Worm (Caenorhabditis elegans) whole organism, late embryonic: Measurements from ENCODE around the gene T25B9.11.

Experiments
- ceh-6 ChIP-seq: fragments of 200-800 bp; sonication (Bioruptor generic); optimal IDR thresholded peaks from 2 replicates; lab custom pipeline; 2018; ENCODE audit warnings: mild to moderate bottlenecking, missing genetic modification characterization, missing compliant biosample characterization
- fkh-10 ChIP-seq: fragments of 150-350 bp; optimal IDR thresholded peaks from 2 replicates; lab custom pipeline; 2014; ENCODE audit warnings: missing biosample characterization, missing genetic modification reagents, missing genetic modification characterization
- nhr-11 ChIP-seq: fragments of 150-350 bp; optimal IDR thresholded peaks from 2 replicates; lab custom pipeline; 2014; ENCODE audit warnings: missing biosample characterization, missing genetic modification characterization
- pqm-1 ChIP-seq: sonication (generic microtip); optimal IDR thresholded peaks from 2 replicates; lab custom pipeline; 2016; ENCODE audit warnings: missing genetic modification characterization, missing compliant biosample characterization
- tbx-2 ChIP-seq: sonication (generic microtip); optimal IDR thresholded peaks from 2 replicates; lab custom pipeline; 2016; ENCODE audit warnings: missing genetic modification characterization, missing compliant biosample characterization
- ttx-3 ChIP-seq: sonication (generic microtip); optimal IDR thresholded peaks from 2 replicates; lab custom pipeline; 2016; ENCODE audit warnings: missing genetic modification reagents, missing genetic modification characterization, missing compliant biosample characterization

DNA sequence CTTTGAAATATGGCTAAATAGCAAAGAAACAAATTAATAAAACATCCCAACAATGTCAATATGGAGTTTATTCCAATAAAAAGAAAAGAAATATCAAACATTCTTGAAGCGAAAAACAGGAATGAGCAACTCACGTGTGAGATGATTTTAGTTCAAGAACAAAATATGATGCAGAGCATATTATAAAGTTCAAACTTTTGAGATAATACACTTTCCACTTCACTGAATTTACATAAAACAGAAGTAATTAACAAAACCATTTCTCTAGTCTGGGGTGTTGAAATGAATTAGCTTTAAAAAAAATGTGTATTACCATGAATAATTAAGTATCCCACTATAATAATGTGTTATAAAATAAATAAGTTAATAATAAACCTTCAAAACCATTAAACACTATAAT lies 22.4 kb downstream of the T25B9.11 start, which contains the start of gene srd-7:
- TF ChIP-seq pqm-1 (tag; lab: Kevin White, UChicago) (no peak), fkh-10 (GFP tag; lab: Kevin White, UChicago) (no peak), ttx-3 (tag; lab: Kevin White, UChicago) (no peak), ceh-6 (GFP tag; lab: Kevin White, UChicago) (no peak), tbx-2 (no peak), nhr-11 (tag; lab: Kevin White, UChicago) (no peak)
